Fruit fly (Drosophila melanogaster) whole organism, embryonic: ENCODE measurements around the gene mRpL49.

Experiments
- Antp ChIP-seq: fragments of 200-800 bp; sonication (Bioruptor generic); optimal IDR thresholded peaks from 3 replicates; lab custom pipeline; 2016; ENCODE audit warnings: missing biosample characterization, missing genetic modification characterization
- Atf-2 ChIP-seq: fragments of 200-800 bp; sonication (Bioruptor generic); optimal IDR thresholded peaks from 2 replicates; lab custom pipeline; 2016; ENCODE audit warnings: missing biosample characterization, missing genetic modification characterization
- Bteb2 ChIP-seq: fragments of 200-800 bp; sonication (Bioruptor generic); optimal IDR thresholded peaks from 2 replicates; lab custom pipeline; 2016; ENCODE audit warnings: missing biosample characterization, missing genetic modification characterization
- CG13894 ChIP-seq: fragments of 200-800 bp; sonication (Bioruptor generic); optimal IDR thresholded peaks from 3 replicates; lab custom pipeline; 2018; ENCODE audit warnings: missing biosample characterization, mild to moderate bottlenecking, missing genetic modification characterization, moderate library complexity
- CG14965 ChIP-seq: fragments of 200-800 bp; sonication (Bioruptor generic); optimal IDR thresholded peaks from 2 replicates; lab custom pipeline; 2016; ENCODE audit warnings: missing biosample characterization, missing genetic modification characterization, borderline replicate concordance
- CG16813 ChIP-seq: fragments of 200-800 bp; sonication (Bioruptor generic); IDR thresholded peaks from 3 replicates; pipeline ENCODE4 v1.3.6; 2022; ENCODE audit warnings: missing biosample characterization, missing genetic modification characterization; ENCODE audit not compliant: partially characterized antibody
- CG17829 ChIP-seq: fragments of 200-800 bp; optimal IDR thresholded peaks from 2 replicates; lab custom pipeline; 2019; ENCODE audit warnings: missing biosample characterization, mild to moderate bottlenecking, missing genetic modification characterization, moderate library complexity
- CG17912 ChIP-seq: fragments of 200-800 bp; sonication (Bioruptor generic); optimal IDR thresholded peaks from 2 replicates; lab custom pipeline; 2018; ENCODE audit warnings: missing biosample characterization, mild to moderate bottlenecking, missing genetic modification characterization
- CG2116 ChIP-seq: fragments of 200-800 bp; sonication (Bioruptor generic); optimal IDR thresholded peaks from 3 replicates; lab custom pipeline; 2018; ENCODE audit warnings: missing biosample characterization, mild to moderate bottlenecking, missing genetic modification characterization
- CG32772 ChIP-seq: fragments of 200-800 bp; sonication (Bioruptor generic); IDR thresholded peaks from 2 replicates; pipeline ENCODE4 v1.3.6; 2022; ENCODE audit warnings: missing biosample characterization, missing genetic modification characterization
- CG4360 ChIP-seq: fragments of 200-800 bp; sonication (Bioruptor generic); IDR thresholded peaks from 2 replicates; pipeline ENCODE4 v1.3.6; 2022; ENCODE audit warnings: missing biosample characterization, missing genetic modification characterization
- CG9215 ChIP-seq: fragments of 200-800 bp; sonication (Bioruptor generic); IDR thresholded peaks from 2 replicates; pipeline ENCODE4 v1.3.6; 2022; ENCODE audit warnings: missing biosample characterization, missing genetic modification characterization
- Dad ChIP-seq: fragments of 200-800 bp; sonication (Bioruptor generic); optimal IDR thresholded peaks from 3 replicates; lab custom pipeline; 2016; ENCODE audit warnings: missing biosample characterization, missing genetic modification characterization
- Deaf1 ChIP-seq: fragments of 200-800 bp; optimal IDR thresholded peaks from 3 replicates; lab custom pipeline; 2019; ENCODE audit warnings: missing biosample characterization, mild to moderate bottlenecking, missing genetic modification characterization, moderate library complexity
- Fer1 ChIP-seq: fragments of 200-800 bp; sonication (Bioruptor generic); optimal IDR thresholded peaks from 2 replicates; lab custom pipeline; 2017; ENCODE audit warnings: missing biosample characterization, mild to moderate bottlenecking, missing genetic modification characterization
- GATAe ChIP-seq: fragments of 200-800 bp; sonication (Bioruptor generic); conservative IDR thresholded peaks from 2 replicates; pipeline ENCODE4 v1.3.6; 2022; ENCODE audit warnings: missing biosample characterization, missing genetic modification characterization
- Opbp ChIP-seq: fragments of 200-800 bp; sonication (Bioruptor generic); IDR thresholded peaks from 3 replicates; pipeline ENCODE4 v1.3.6; 2022; ENCODE audit warnings: missing biosample characterization, missing genetic modification characterization; ENCODE audit not compliant: partially characterized antibody
- Pdp1 ChIP-seq, 2 experiments: fragments of 200-800 bp; sonication (Bioruptor generic); optimal IDR thresholded peaks; 3 replicates each; lab custom pipeline; 2016; ENCODE audit warnings: missing biosample characterization in 2 of 2, missing genetic modification characterization in 2 of 2, mild to moderate bottlenecking in 1 of 2, moderate library complexity in 1 of 2
- Ptx1 ChIP-seq: fragments of 200-800 bp; sonication (Bioruptor generic); IDR thresholded peaks from 2 replicates; pipeline ENCODE4 v1.3.6; 2022; ENCODE audit warnings: missing biosample characterization, missing genetic modification characterization
- Six4 ChIP-seq: fragments of 200-800 bp; sonication (Bioruptor generic); optimal IDR thresholded peaks from 2 replicates; lab custom pipeline; 2016; ENCODE audit warnings: missing biosample characterization, missing genetic modification characterization
- Ssrp ChIP-seq: fragments of 200-800 bp; sonication (Bioruptor generic); optimal IDR thresholded peaks from 2 replicates; lab custom pipeline; 2018; ENCODE audit warnings: missing biosample characterization, mild to moderate bottlenecking, missing genetic modification characterization, moderate library complexity
- Stat92E ChIP-seq, 3 experiments: fragments of >200 bp in 2 of 3; fragments of 200-800 bp in 1 of 3; sonication (Bioruptor generic) in 1 of 3; optimal IDR thresholded peaks; 2 replicates each; lab custom pipeline; 2017 to 2019; ENCODE audit warnings: missing biosample characterization in 3 of 3, missing genetic modification characterization in 3 of 3, mild to moderate bottlenecking in 1 of 3, moderate library complexity in 1 of 3
- Trl ChIP-seq, 3 experiments: fragments of >200 bp in 2 of 3; fragments of 200-800 bp in 1 of 3; sonication (Bioruptor generic) in 1 of 3; optimal IDR thresholded peaks; 2 replicates in 1 of 3; 3 replicates in 2 of 3; lab custom pipeline; 2016 to 2017; ENCODE audit warnings: missing biosample characterization in 1 of 3, missing genetic modification characterization in 1 of 3
- abd-A ChIP-seq: fragments of 200-800 bp; sonication (Bioruptor generic); optimal IDR thresholded peaks from 3 replicates; lab custom pipeline; 2019; ENCODE audit warnings: missing biosample characterization, mild to moderate bottlenecking, missing genetic modification characterization, moderate library complexity
- ato ChIP-seq: fragments of 200-800 bp; sonication (Bioruptor generic); IDR thresholded peaks from 2 replicates; pipeline ENCODE4 v1.3.6; 2022; ENCODE audit warnings: missing biosample characterization, missing genetic modification characterization; ENCODE audit not compliant: partially characterized antibody
- bsh ChIP-seq, 2 experiments: fragments of 200-800 bp; sonication (Bioruptor generic); optimal IDR thresholded peaks; 2 replicates each; lab custom pipeline; 2017 to 2018; ENCODE audit warnings: mild to moderate bottlenecking in 2 of 2, missing biosample characterization in 2 of 2, missing genetic modification characterization in 2 of 2, moderate library complexity in 1 of 2
- cwo ChIP-seq: fragments of 200-800 bp; sonication (Bioruptor generic); optimal IDR thresholded peaks from 3 replicates; lab custom pipeline; 2017; ENCODE audit warnings: missing biosample characterization, missing genetic modification characterization, mild to moderate bottlenecking, moderate library complexity, missing genetic modification reagents
- dati ChIP-seq: fragments of 200-800 bp; sonication (Bioruptor generic); IDR thresholded peaks from 2 replicates; pipeline ENCODE4 v1.3.6; 2022; ENCODE audit warnings: missing biosample characterization, missing genetic modification characterization
- dysf ChIP-seq: fragments of 200-800 bp; sonication (Bioruptor generic); IDR thresholded peaks from 3 replicates; pipeline ENCODE4 v1.3.6; 2022; ENCODE audit warnings: missing biosample characterization, missing genetic modification characterization
- emc ChIP-seq: fragments of 200-800 bp; sonication (Bioruptor generic); optimal IDR thresholded peaks from 2 replicates; lab custom pipeline; 2016; ENCODE audit warnings: missing biosample characterization, missing genetic modification characterization
- esg ChIP-seq: fragments of 200-800 bp; sonication (Bioruptor generic); conservative IDR thresholded peaks from 2 replicates; pipeline ENCODE4 v1.3.6; 2022; ENCODE audit warnings: missing biosample characterization, missing genetic modification characterization
- gce ChIP-seq: fragments of 200-800 bp; sonication (Bioruptor generic); IDR thresholded peaks from 3 replicates; pipeline ENCODE4 v1.3.6; 2022; ENCODE audit warnings: missing biosample characterization, missing genetic modification characterization
- gro ChIP-seq: fragments of 200-800 bp; sonication (Bioruptor generic); optimal IDR thresholded peaks from 2 replicates; lab custom pipeline; 2016; ENCODE audit warnings: missing biosample characterization, missing genetic modification characterization
- hbn ChIP-seq: fragments of 200-800 bp; sonication (Bioruptor generic); IDR thresholded peaks from 2 replicates; pipeline ENCODE4 v1.3.6; 2022; ENCODE audit warnings: missing biosample characterization, missing genetic modification characterization; ENCODE audit not compliant: partially characterized antibody
- jigr1 ChIP-seq: fragments of 200-800 bp; sonication (Bioruptor generic); IDR thresholded peaks from 3 replicates; pipeline ENCODE4 v1.3.6; 2022; ENCODE audit warnings: missing biosample characterization, missing genetic modification characterization
- jing ChIP-seq: fragments of 200-800 bp; sonication (Bioruptor generic); optimal IDR thresholded peaks from 2 replicates; lab custom pipeline; 2018; ENCODE audit warnings: missing biosample characterization, mild to moderate bottlenecking, missing genetic modification characterization
- odd ChIP-seq: fragments of 200-800 bp; sonication (Bioruptor generic); optimal IDR thresholded peaks from 2 replicates; lab custom pipeline; 2017; ENCODE audit warnings: missing biosample characterization, mild to moderate bottlenecking, missing genetic modification characterization
- pb ChIP-seq: fragments of 200-800 bp; sonication (Bioruptor generic); optimal IDR thresholded peaks from 3 replicates; lab custom pipeline; 2016; ENCODE audit warnings: missing biosample characterization, missing genetic modification characterization
- peb ChIP-seq: fragments of 200-800 bp; sonication (Bioruptor generic); IDR thresholded peaks from 2 replicates; pipeline ENCODE4 v1.3.6; 2022; ENCODE audit warnings: missing biosample characterization, missing genetic modification characterization
- pzg ChIP-seq: fragments of 200-800 bp; sonication (Bioruptor generic); optimal IDR thresholded peaks from 3 replicates; lab custom pipeline; 2018; ENCODE audit warnings: missing biosample characterization, mild to moderate bottlenecking, missing genetic modification characterization, moderate library complexity
- sd ChIP-seq: fragments of 200-800 bp; sonication (Bioruptor generic); optimal IDR thresholded peaks from 3 replicates; lab custom pipeline; 2018; ENCODE audit warnings: missing biosample characterization, mild to moderate bottlenecking, missing genetic modification characterization, moderate library complexity
- sob ChIP-seq: fragments of 200-800 bp; sonication (Bioruptor generic); IDR thresholded peaks from 2 replicates; pipeline ENCODE4 v1.3.6; 2022; ENCODE audit warnings: missing biosample characterization, missing genetic modification characterization
- tio ChIP-seq: fragments of 200-800 bp; sonication (Bioruptor generic); optimal IDR thresholded peaks from 2 replicates; lab custom pipeline; 2017; ENCODE audit warnings: missing biosample characterization, missing genetic modification characterization, inconsistent platforms
- toy ChIP-seq: fragments of 200-800 bp; sonication (Bioruptor generic); IDR thresholded peaks from 2 replicates; pipeline ENCODE4 v1.3.6; 2022; ENCODE audit warnings: missing biosample characterization, missing genetic modification characterization
- usp ChIP-seq: fragments of >200 bp; optimal IDR thresholded peaks from 2 replicates; lab custom pipeline; 2017; ENCODE audit warnings: missing biosample characterization, missing genetic modification characterization
- zfh2 ChIP-seq: fragments of 200-800 bp; sonication (Bioruptor generic); optimal IDR thresholded peaks from 2 replicates; lab custom pipeline; 2016; ENCODE audit warnings: missing biosample characterization, missing genetic modification characterization

Gene mRpL49

DNA sequence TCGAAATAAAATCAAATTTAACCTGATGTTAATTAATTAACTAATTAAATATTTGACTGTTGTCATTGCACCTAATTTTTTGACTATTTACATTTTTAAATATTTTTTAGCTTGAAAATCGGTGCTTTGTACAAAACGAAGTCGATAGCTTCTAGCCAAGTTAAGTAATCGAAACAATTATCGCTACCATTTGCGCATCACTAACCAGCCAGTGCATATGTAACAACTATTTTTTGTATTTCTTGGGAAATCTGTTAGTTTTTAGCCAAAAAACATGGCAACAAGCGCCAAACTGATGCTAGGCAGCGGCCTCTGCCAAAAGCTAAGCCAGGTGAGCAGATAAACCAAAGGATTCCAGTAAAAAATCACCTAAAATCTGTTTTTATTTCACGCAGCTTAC is at the start of gene mRpL49 (continued):
- TF ChIP-seq odd, result no peak
- peak in 1 of 2 experiments; percentile 63 for TF ChIP-seq Pdp1 (GFP tag; optimal IDR thresholded peaks at IDR 0.05; lab: Kevin White, UChicago)
- no peak for TF ChIP-seq Dad (GFP tag; lab: Kevin White, UChicago)
- 0 out of 2 replicates have a peak, but pooled peaks have one; percentile 13 for TF ChIP-seq ato
- no peak for TF ChIP-seq tio

DNA sequence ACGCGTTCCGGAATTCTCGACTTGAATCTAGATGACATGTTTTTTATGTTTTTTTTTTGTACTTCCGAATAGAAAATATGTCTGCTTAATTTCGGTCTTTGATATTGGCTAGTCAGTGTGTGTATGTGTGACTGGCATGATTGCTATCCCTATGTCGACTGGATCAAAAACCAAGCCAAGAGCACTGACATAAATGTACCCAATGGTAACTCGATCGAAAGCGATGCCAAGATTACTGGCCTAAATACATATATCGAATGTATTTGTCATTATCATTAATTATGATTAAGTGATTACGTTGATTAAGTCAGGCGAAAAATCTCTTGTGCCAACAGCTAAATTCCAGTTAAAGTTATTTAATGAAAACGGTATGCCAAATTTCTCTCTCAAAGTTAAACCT is 49.3 kb upstream of the mRpL49 start, which contains the start of gene CG4661:
Gene CG4661, minus strand, starts transcription at position 101 of the 400 bp plus-strand sequence.
- TF ChIP-seq pzg (GFP tag; lab: Kevin White, UChicago), result no peak

DNA sequence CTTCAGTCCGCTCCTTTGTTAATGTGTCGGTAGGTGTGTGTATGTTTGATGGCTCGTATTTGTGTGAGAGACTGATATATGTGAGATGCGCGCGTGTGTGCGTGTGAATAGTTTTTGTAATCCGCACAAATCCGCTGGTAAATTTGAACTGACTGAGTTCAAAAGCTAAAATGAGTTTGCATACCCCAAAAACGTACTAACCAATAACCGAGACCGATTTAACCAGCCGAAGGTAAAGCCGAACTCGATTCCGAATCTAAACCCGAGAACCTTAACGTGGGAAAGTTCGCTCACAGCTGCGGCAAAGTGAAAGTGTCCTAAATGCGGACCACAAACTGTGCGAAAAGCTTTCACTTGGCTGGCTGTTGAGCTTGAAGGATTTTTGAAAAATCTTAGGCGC is 38.3 kb upstream of the mRpL49 start:
- TF ChIP-seq CG13894 (tag; lab: Kevin White, UChicago) (peak; percentile 38), abd-A (tag; lab: Kevin White, UChicago) (peak; percentile 39), Ssrp (tag; lab: Kevin White, UChicago) (no peak), esg (GFP tag; lab: Robert Waterston, UW) (no peak), Deaf1 (tag; lab: Kevin White, UChicago) (peak; percentile 90)

- TF ChIP-seq gro (GFP tag; lab: Kevin White, UChicago) (no peak), jigr1 (no peak), usp (no peak), sob (GFP tag; lab: Robert Waterston, UW) (no peak), dati (GFP tag; lab: Robert Waterston, UW) (no peak), Fer1 (GFP tag; lab: Kevin White, UChicago) (peak; percentile 65), Antp (GFP tag; lab: Kevin White, UChicago) (no peak), cwo (GFP tag; lab: Kevin White, UChicago) (peak; percentile 22), jing (GFP tag; lab: Kevin White, UChicago) (no peak), GATAe (GFP tag; lab: Robert Waterston, UW) (no peak), pb (GFP tag; lab: Kevin White, UChicago) (no peak), CG4360 (GFP tag; lab: Robert Waterston, UW) (no peak), toy (GFP tag; lab: Robert Waterston, UW) (no peak), zfh2 (no peak), CG16813 (GFP tag; lab: Robert Waterston, UW) (no peak), CG17912 (GFP tag; lab: Kevin White, UChicago) (no peak), Opbp (GFP tag; lab: Robert Waterston, UW) (no peak), Trl (optimal IDR thresholded peaks at IDR 0.05; lab: Kevin White, UChicago) (peak in 1 of 2 experiments; percentile 51), Trl (GFP tag; optimal IDR thresholded peaks at IDR 0.05; lab: Kevin White, UChicago) (no peak), gce (no peak), sd (tag; lab: Kevin White, UChicago) (no peak), CG9215 (no peak), Six4 (GFP tag; lab: Kevin White, UChicago) (no peak), CG14965 (GFP tag; lab: Kevin White, UChicago) (no peak), peb (no peak), Stat92E (GFP tag; optimal IDR thresholded peaks at IDR 0.05; lab: Kevin White, UChicago) (no peak), hbn (GFP tag; lab: Robert Waterston, UW) (no peak), CG2116 (no peak), emc (GFP tag; lab: Kevin White, UChicago) (no peak), Ptx1 (GFP tag; lab: Robert Waterston, UW) (no peak), dysf (peak; percentile 44; the same call in 2 of the 3 replicates), bsh (GFP tag; optimal IDR thresholded peaks at IDR 0.05; lab: Kevin White, UChicago) (no peak), Atf-2 (no peak), CG32772 (no peak), CG17829 (no peak), Bteb2 (GFP tag; lab: Kevin White, UChicago) (no peak)
Observed at dm6 chrX:12869850-12870249, 37.1 kb upstream of the mRpL49 start.
